Worm (Caenorhabditis elegans): ENCODE measurements around the gene ubh-3.
A peak's percentile ranks its signal among the peaks of the same experiment; 100 is the strongest.

ubh-3 gene

ce11 chrV:6498441-6498840, 10.2 kb downstream of the ubh-3 start:
- no peak for TF ChIP-seq tra-4 (tag; optimal IDR thresholded peaks at IDR 0.05)
- no peak for TF ChIP-seq hmbx-1 (tag; optimal IDR thresholded peaks at IDR 0.05)
- no peak for TF ChIP-seq sea-1 (GFP tag; conservative IDR thresholded peaks at IDR 0.05)
- no peak for TF ChIP-seq scrt-1 (GFP tag; IDR thresholded peaks at IDR 0.05)
- TF ChIP-seq ets-7 (tag; optimal IDR thresholded peaks at IDR 0.05) = no peak
- TF ChIP-seq flt-1 (GFP tag; IDR thresholded peaks at IDR 0.05) = no peak
- no peak for TF ChIP-seq pes-1 (GFP tag; IDR thresholded peaks at IDR 0.05)
- no peak for TF ChIP-seq F13C5.2 (tag; optimal IDR thresholded peaks at IDR 0.05)
- no peak for TF ChIP-seq B0310.2 (tag; optimal IDR thresholded peaks at IDR 0.05)
- no peak for TF ChIP-seq hmg-4 (GFP tag; optimal IDR thresholded peaks at IDR 0.05)

ce11 chrV:6496611-6497158, 11.9 kb downstream of the ubh-3 start, which contains the start of gene dgtr-1:
Gene dgtr-1, plus strand, starts transcription at chrV:6497108.
- TF ChIP-seq flt-1 (GFP tag; IDR thresholded peaks at IDR 0.05) (no peak), ceh-36 (tag; optimal IDR thresholded peaks at IDR 0.05) (no peak), ama-1 (optimal IDR thresholded peaks at IDR 0.05) (no peak), ets-7 (tag; optimal IDR thresholded peaks at IDR 0.05) (no peak), hnd-1 (tag; optimal IDR thresholded peaks at IDR 0.05) (no peak), tra-4 (tag; optimal IDR thresholded peaks at IDR 0.05) (no peak), hmbx-1 (tag; optimal IDR thresholded peaks at IDR 0.05) (no peak), ceh-13 (GFP tag; optimal IDR thresholded peaks at IDR 0.05) (no peak), pes-1 (GFP tag; IDR thresholded peaks at IDR 0.05) (no peak), hmg-4 (GFP tag; optimal IDR thresholded peaks at IDR 0.05) (no peak), scrt-1 (GFP tag; IDR thresholded peaks at IDR 0.05) (no peak), sea-1 (GFP tag; conservative IDR thresholded peaks at IDR 0.05) (no peak), aly-1 (tag; optimal IDR thresholded peaks at IDR 0.05) (no peak)

- TF ChIP-seq hnd-1 (tag; optimal IDR thresholded peaks at IDR 0.05) = no peak
- no peak for TF ChIP-seq tbx-37 (GFP tag; conservative IDR thresholded peaks at IDR 0.05)
- TF ChIP-seq tbx-11 (GFP tag; IDR thresholded peaks at IDR 0.05) = no peak
- TF ChIP-seq ceh-13 (GFP tag; optimal IDR thresholded peaks at IDR 0.05) = no peak
- no peak for TF ChIP-seq sea-1 (GFP tag; conservative IDR thresholded peaks at IDR 0.05)
- no peak for TF ChIP-seq F13C5.2 (tag; optimal IDR thresholded peaks at IDR 0.05)
- TF ChIP-seq B0310.2 (tag; optimal IDR thresholded peaks at IDR 0.05) = no peak
Measured at ce11 chrV:6495353-6495752, 13.2 kb downstream of the ubh-3 start.

ce11 chrV:6493821-6494220, 14.8 kb downstream of the ubh-3 start, which contains the start of gene cpt-6:
Gene cpt-6, minus strand, starts transcription at chrV:6493921.
- TF ChIP-seq B0310.2 (tag; optimal IDR thresholded peaks at IDR 0.05) (no peak), hmbx-1 (tag; optimal IDR thresholded peaks at IDR 0.05) (no peak), pes-1 (GFP tag; IDR thresholded peaks at IDR 0.05) (no peak), scrt-1 (GFP tag; IDR thresholded peaks at IDR 0.05) (no peak), tra-4 (tag; optimal IDR thresholded peaks at IDR 0.05) (no peak), flt-1 (GFP tag; IDR thresholded peaks at IDR 0.05) (no peak), F13C5.2 (tag; optimal IDR thresholded peaks at IDR 0.05) (no peak), ama-1 (optimal IDR thresholded peaks at IDR 0.05) (no peak)

ce11 chrV:6492497-6492896, 16.1 kb downstream of the ubh-3 start:
- TF ChIP-seq tra-4 (tag; optimal IDR thresholded peaks at IDR 0.05) (no peak), pes-1 (GFP tag; IDR thresholded peaks at IDR 0.05) (no peak), aly-1 (tag; optimal IDR thresholded peaks at IDR 0.05) (no peak), ama-1 (optimal IDR thresholded peaks at IDR 0.05) (no peak), sea-1 (GFP tag; conservative IDR thresholded peaks at IDR 0.05) (no peak), F13C5.2 (tag; optimal IDR thresholded peaks at IDR 0.05) (no peak), tbx-37 (GFP tag; conservative IDR thresholded peaks at IDR 0.05) (no peak), tbx-11 (GFP tag; IDR thresholded peaks at IDR 0.05) (no peak), B0310.2 (tag; optimal IDR thresholded peaks at IDR 0.05) (no peak), hnd-1 (tag; optimal IDR thresholded peaks at IDR 0.05) (no peak), hmg-4 (GFP tag; optimal IDR thresholded peaks at IDR 0.05) (no peak), ets-7 (tag; optimal IDR thresholded peaks at IDR 0.05) (no peak), hmbx-1 (tag; optimal IDR thresholded peaks at IDR 0.05) (no peak), flt-1 (GFP tag; IDR thresholded peaks at IDR 0.05) (no peak), scrt-1 (GFP tag; IDR thresholded peaks at IDR 0.05) (no peak), ceh-13 (GFP tag; optimal IDR thresholded peaks at IDR 0.05) (no peak)

- TF ChIP-seq pes-1 (GFP tag; IDR thresholded peaks at IDR 0.05) = no peak
- no peak for TF ChIP-seq B0310.2 (tag; optimal IDR thresholded peaks at IDR 0.05)
- TF ChIP-seq hnd-1 (tag; optimal IDR thresholded peaks at IDR 0.05) = no peak
- TF ChIP-seq F13C5.2 (tag; optimal IDR thresholded peaks at IDR 0.05) = no peak
- no peak for TF ChIP-seq tbx-11 (GFP tag; IDR thresholded peaks at IDR 0.05)
- no peak for TF ChIP-seq sea-1 (GFP tag; conservative IDR thresholded peaks at IDR 0.05)
- TF ChIP-seq tbx-37 (GFP tag; conservative IDR thresholded peaks at IDR 0.05) = no peak
- no peak for TF ChIP-seq tra-4 (tag; optimal IDR thresholded peaks at IDR 0.05)
- no peak for TF ChIP-seq flt-1 (GFP tag; IDR thresholded peaks at IDR 0.05)
- TF ChIP-seq ceh-36 (tag; optimal IDR thresholded peaks at IDR 0.05) = no peak
- TF ChIP-seq ets-7 (tag; optimal IDR thresholded peaks at IDR 0.05) = no peak
- no peak for TF ChIP-seq ceh-13 (GFP tag; optimal IDR thresholded peaks at IDR 0.05)
- TF ChIP-seq aly-1 (tag; optimal IDR thresholded peaks at IDR 0.05) = no peak
- no peak for TF ChIP-seq hmg-4 (GFP tag; optimal IDR thresholded peaks at IDR 0.05)
Measured at ce11 chrV:6488849-6489248, 19.8 kb downstream of the ubh-3 start, which contains the start of gene lec-10. Gene lec-10, minus strand, starts transcription at chrV:6489120.

- no peak for TF ChIP-seq tra-4 (tag; optimal IDR thresholded peaks at IDR 0.05)
Measured at ce11 chrV:6487878-6488277, 20.7 kb downstream of the ubh-3 start.

- TF ChIP-seq F13C5.2 (tag; optimal IDR thresholded peaks at IDR 0.05) (peak; percentile 3), hmbx-1 (tag; optimal IDR thresholded peaks at IDR 0.05) (no peak)
Measured at ce11 chrV:6485109-6485508, 23.5 kb downstream of the ubh-3 start.
